Fruit fly (Drosophila melanogaster) whole organism, prepupa: Measurements from ENCODE around the gene pcx.
A peak's percentile ranks its signal among the peaks of the same experiment; 100 is the strongest.

Experiments used
- Blimp-1 ChIP-seq: fragments of 200-800 bp; sonication (Bioruptor generic); optimal IDR thresholded peaks from 3 replicates; lab custom pipeline; 2017; ENCODE audit warnings: missing biosample characterization, missing genetic modification characterization, mild to moderate bottlenecking, moderate library complexity, missing genetic modification reagents
- CG10631 ChIP-seq: fragments of 200-800 bp; sonication (Bioruptor generic); optimal IDR thresholded peaks from 2 replicates; lab custom pipeline; 2016; ENCODE audit warnings: missing biosample characterization, missing genetic modification characterization
- CG10669 ChIP-seq: fragments of 200-800 bp; sonication (Bioruptor generic); optimal IDR thresholded peaks from 3 replicates; lab custom pipeline; 2018; ENCODE audit warnings: missing biosample characterization, mild to moderate bottlenecking, missing genetic modification characterization, moderate library complexity
- CG11294 ChIP-seq: fragments of 200-800 bp; sonication (Bioruptor generic); IDR thresholded peaks from 2 replicates; pipeline ENCODE4 v1.3.6; 2022; ENCODE audit warnings: missing biosample characterization, missing genetic modification characterization
- CG11762 ChIP-seq: fragments of 200-800 bp; sonication (Bioruptor generic); optimal IDR thresholded peaks from 3 replicates; lab custom pipeline; 2016; ENCODE audit warnings: missing biosample characterization, missing genetic modification characterization; ENCODE audit not compliant: insufficient read depth
- CG15336 ChIP-seq: fragments of 200-800 bp; sonication (Bioruptor generic); IDR thresholded peaks from 2 replicates; pipeline ENCODE4 v1.3.6; 2022; ENCODE audit warnings: missing biosample characterization, missing genetic modification characterization
- CG1621 ChIP-seq: fragments of 200-800 bp; sonication (Bioruptor generic); optimal IDR thresholded peaks from 3 replicates; lab custom pipeline; 2018; ENCODE audit warnings: missing biosample characterization, mild to moderate bottlenecking, missing genetic modification characterization
- CG3032 ChIP-seq: fragments of 200-800 bp; optimal IDR thresholded peaks from 2 replicates; lab custom pipeline; 2019; ENCODE audit warnings: missing biosample characterization, mild to moderate bottlenecking, missing genetic modification characterization, moderate library complexity
- CG31627 ChIP-seq: fragments of 200-800 bp; sonication (Bioruptor generic); optimal IDR thresholded peaks from 3 replicates; lab custom pipeline; 2016; ENCODE audit warnings: missing biosample characterization, missing genetic modification characterization
- CG32006 ChIP-seq: fragments of 200-800 bp; sonication (Bioruptor generic); optimal IDR thresholded peaks from 3 replicates; lab custom pipeline; 2017; ENCODE audit warnings: missing biosample characterization, mild to moderate bottlenecking, missing genetic modification characterization
- CG34406 ChIP-seq: fragments of 200-800 bp; sonication (Bioruptor generic); optimal IDR thresholded peaks from 3 replicates; lab custom pipeline; 2016; ENCODE audit warnings: missing biosample characterization, missing genetic modification characterization
- CG3919 ChIP-seq: fragments of 200-800 bp; sonication (Bioruptor generic); optimal IDR thresholded peaks from 3 replicates; lab custom pipeline; 2016; ENCODE audit warnings: missing biosample characterization, missing genetic modification characterization
- CG4318 ChIP-seq: fragments of 200-800 bp; sonication (Bioruptor generic); optimal IDR thresholded peaks from 3 replicates; lab custom pipeline; 2017; ENCODE audit warnings: missing biosample characterization, mild to moderate bottlenecking, missing genetic modification characterization
- CG6163 ChIP-seq: fragments of 200-800 bp; sonication (Bioruptor generic); IDR thresholded peaks from 3 replicates; pipeline ENCODE4 v1.3.6; 2022; ENCODE audit warnings: missing biosample characterization, missing genetic modification characterization
- CG6276 ChIP-seq: fragments of 200-800 bp; sonication (Bioruptor generic); optimal IDR thresholded peaks from 2 replicates; lab custom pipeline; 2017; ENCODE audit warnings: missing biosample characterization, mild to moderate bottlenecking, missing genetic modification characterization
- CG6792 ChIP-seq: fragments of 200-800 bp; sonication (Bioruptor generic); optimal IDR thresholded peaks from 3 replicates; lab custom pipeline; 2016; ENCODE audit warnings: missing biosample characterization, missing genetic modification characterization
- CG6854 ChIP-seq: fragments of 200-800 bp; sonication (Bioruptor generic); optimal IDR thresholded peaks from 2 replicates; lab custom pipeline; 2017; ENCODE audit warnings: missing biosample characterization, mild to moderate bottlenecking, missing genetic modification characterization
- CG7368 ChIP-seq: fragments of 200-800 bp; sonication (Bioruptor generic); optimal IDR thresholded peaks from 3 replicates; lab custom pipeline; 2016; ENCODE audit warnings: missing biosample characterization, missing genetic modification characterization
- CG8119 ChIP-seq: fragments of 200-800 bp; sonication (Bioruptor generic); IDR thresholded peaks from 3 replicates; pipeline ENCODE4 v1.3.6; 2022; ENCODE audit warnings: missing biosample characterization, missing genetic modification characterization
- CG8319 ChIP-seq: fragments of 200-800 bp; sonication (Bioruptor generic); optimal IDR thresholded peaks from 3 replicates; lab custom pipeline; 2016; ENCODE audit warnings: missing biosample characterization, missing genetic modification characterization
- CG8632 ChIP-seq: fragments of 200-800 bp; sonication (Bioruptor generic); optimal IDR thresholded peaks from 3 replicates; lab custom pipeline; 2016; ENCODE audit warnings: missing biosample characterization, missing genetic modification characterization
- Eip75B ChIP-seq: fragments of 200-800 bp; sonication (Bioruptor generic); optimal IDR thresholded peaks from 3 replicates; lab custom pipeline; 2016; ENCODE audit warnings: missing biosample characterization, missing genetic modification characterization
- Eip78C ChIP-seq: fragments of 200-800 bp; sonication (Bioruptor generic); peaks from one replicate; lab custom pipeline; 2016; ENCODE audit warnings: missing biosample characterization, missing genetic modification characterization
- Eip93F ChIP-seq: fragments of 200-800 bp; sonication (Bioruptor generic); optimal IDR thresholded peaks from 2 replicates; lab custom pipeline; 2016; ENCODE audit warnings: missing biosample characterization, mild to moderate bottlenecking, missing genetic modification characterization
- Ets21C ChIP-seq: fragments of 200-800 bp; sonication (Bioruptor generic); optimal IDR thresholded peaks from 3 replicates; lab custom pipeline; 2016; ENCODE audit warnings: missing biosample characterization, missing genetic modification characterization
- Ets96B ChIP-seq: fragments of 200-800 bp; optimal IDR thresholded peaks from 2 replicates; lab custom pipeline; 2019; ENCODE audit warnings: missing biosample characterization, mild to moderate bottlenecking, missing genetic modification characterization, moderate library complexity
- Gug ChIP-seq: fragments of 200-800 bp; sonication (Bioruptor generic); IDR thresholded peaks from 2 replicates; pipeline ENCODE4 v1.3.6; 2022; ENCODE audit warnings: missing biosample characterization, missing genetic modification characterization
- Hr38 ChIP-seq: sonication (Bioruptor generic); optimal IDR thresholded peaks from 2 replicates; lab custom pipeline; 2016; ENCODE audit warnings: missing biosample characterization, missing genetic modification characterization
- Hr39 ChIP-seq: fragments of 200-800 bp; sonication (Bioruptor generic); optimal IDR thresholded peaks from 2 replicates; lab custom pipeline; 2016; ENCODE audit warnings: missing biosample characterization, missing genetic modification characterization
- Hr4 ChIP-seq: fragments of 200-800 bp; sonication (Bioruptor generic); optimal IDR thresholded peaks from 3 replicates; lab custom pipeline; 2016; ENCODE audit warnings: missing biosample characterization, missing genetic modification characterization
- Lpt ChIP-seq: fragments of 200-800 bp; sonication (Bioruptor generic); optimal IDR thresholded peaks from 3 replicates; lab custom pipeline; 2016; ENCODE audit warnings: missing biosample characterization, missing genetic modification characterization
- Met ChIP-seq: fragments of 200-800 bp; sonication (Bioruptor generic); optimal IDR thresholded peaks from 3 replicates; lab custom pipeline; 2016; ENCODE audit warnings: missing biosample characterization, missing genetic modification characterization
- Smox ChIP-seq: fragments of 200-800 bp; sonication (Bioruptor generic); optimal IDR thresholded peaks from 3 replicates; lab custom pipeline; 2016; ENCODE audit warnings: missing biosample characterization, missing genetic modification characterization
- Sox14 ChIP-seq: fragments of 200-800 bp; sonication (Bioruptor generic); optimal IDR thresholded peaks from 3 replicates; lab custom pipeline; 2016; ENCODE audit warnings: missing biosample characterization, missing genetic modification characterization
- Sox15 ChIP-seq: fragments of 200-800 bp; sonication (Bioruptor generic); optimal IDR thresholded peaks from 3 replicates; lab custom pipeline; 2016; ENCODE audit warnings: missing biosample characterization, missing genetic modification characterization
- achi ChIP-seq: fragments of 200-800 bp; sonication (Bioruptor generic); optimal IDR thresholded peaks from 3 replicates; lab custom pipeline; 2016; ENCODE audit warnings: missing biosample characterization, missing genetic modification characterization
- acj6 ChIP-seq: fragments of 200-800 bp; sonication (Bioruptor generic); optimal IDR thresholded peaks from 3 replicates; lab custom pipeline; 2016; ENCODE audit warnings: missing biosample characterization, missing genetic modification characterization
- cyc ChIP-seq: fragments of 200-800 bp; sonication (Bioruptor generic); optimal IDR thresholded peaks from 3 replicates; lab custom pipeline; 2016; ENCODE audit warnings: missing biosample characterization, missing genetic modification characterization
- dac ChIP-seq: fragments of 200-800 bp; sonication (Bioruptor generic); optimal IDR thresholded peaks from 2 replicates; lab custom pipeline; 2017; ENCODE audit warnings: missing biosample characterization, mild to moderate bottlenecking, missing genetic modification characterization
- dsx ChIP-seq: fragments of 200-800 bp; optimal IDR thresholded peaks from 3 replicates; lab custom pipeline; 2019; ENCODE audit warnings: missing biosample characterization, mild to moderate bottlenecking, missing genetic modification characterization, moderate library complexity; ENCODE audit not compliant: poor library complexity, severe bottlenecking
- eg ChIP-seq: fragments of 200-800 bp; sonication (Bioruptor generic); IDR thresholded peaks from 3 replicates; pipeline ENCODE4 v1.3.6; 2022; ENCODE audit warnings: missing biosample characterization, missing genetic modification characterization
- esn ChIP-seq: fragments of 200-800 bp; sonication (Bioruptor generic); optimal IDR thresholded peaks from 2 replicates; lab custom pipeline; 2016; ENCODE audit warnings: missing biosample characterization, mild to moderate bottlenecking, missing genetic modification characterization, moderate library complexity
- fd59A ChIP-seq: fragments of 200-800 bp; sonication (Bioruptor generic); optimal IDR thresholded peaks from 2 replicates; lab custom pipeline; 2017; ENCODE audit warnings: missing biosample characterization, mild to moderate bottlenecking, missing genetic modification characterization, missing genetic modification reagents
- fd85E ChIP-seq: fragments of 200-800 bp; sonication (Bioruptor generic); optimal IDR thresholded peaks from 3 replicates; lab custom pipeline; 2016; ENCODE audit warnings: missing biosample characterization, missing genetic modification characterization
- fkh ChIP-seq: fragments of 200-800 bp; sonication (Bioruptor generic); optimal IDR thresholded peaks from 3 replicates; lab custom pipeline; 2017; ENCODE audit warnings: missing biosample characterization, mild to moderate bottlenecking, missing genetic modification characterization, moderate library complexity
- lz ChIP-seq: fragments of 200-800 bp; sonication (Bioruptor generic); optimal IDR thresholded peaks from 3 replicates; lab custom pipeline; 2016; ENCODE audit warnings: missing biosample characterization, missing genetic modification characterization
- net ChIP-seq: fragments of 200-800 bp; sonication (Bioruptor generic); optimal IDR thresholded peaks from 3 replicates; lab custom pipeline; 2016; ENCODE audit warnings: missing biosample characterization, missing genetic modification characterization
- pdm3 ChIP-seq: fragments of 200-800 bp; sonication (Bioruptor generic); optimal IDR thresholded peaks from 3 replicates; lab custom pipeline; 2016; ENCODE audit warnings: missing biosample characterization, missing genetic modification characterization
- salr ChIP-seq, 2 experiments: fragments of 200-800 bp; sonication (Bioruptor generic); optimal IDR thresholded peaks; 3 replicates each; lab custom pipeline; 2016 to 2018; ENCODE audit warnings: missing biosample characterization in 2 of 2, missing genetic modification characterization in 2 of 2, mild to moderate bottlenecking in 1 of 2
- spab ChIP-seq: fragments of 200-800 bp; sonication (Bioruptor generic); optimal IDR thresholded peaks from 2 replicates; lab custom pipeline; 2017; ENCODE audit warnings: missing biosample characterization, mild to moderate bottlenecking, missing genetic modification characterization, missing genetic modification reagents
- svp ChIP-seq: fragments of 200-800 bp; sonication (Bioruptor generic); peaks from one replicate; lab custom pipeline; 2016; ENCODE audit warnings: missing biosample characterization, missing genetic modification characterization
- topi ChIP-seq: fragments of 200-800 bp; sonication (Bioruptor generic); optimal IDR thresholded peaks from 3 replicates; lab custom pipeline; 2016; ENCODE audit warnings: missing biosample characterization, missing genetic modification characterization
- vri ChIP-seq: fragments of 200-800 bp; sonication (Bioruptor generic); optimal IDR thresholded peaks from 3 replicates; lab custom pipeline; 2016; ENCODE audit warnings: missing biosample characterization, mild to moderate bottlenecking, missing genetic modification characterization

The pcx gene

dm6 chrX:2262511-2262910 lies 37.4 kb downstream of the pcx start, which contains the start of the genes temp and CG3071:
TSS of gene temp (minus strand) at chrX:2262515.
TSS of gene CG3071 (plus strand) at chrX:2262837.
- peak; percentile 3 for TF ChIP-seq net
- peak; percentile 39 for TF ChIP-seq Sox15 (GFP tag; lab: Kevin White, UChicago)
- peak; percentile 62 for TF ChIP-seq cyc (GFP tag; lab: Kevin White, UChicago)
- TF ChIP-seq fkh (GFP tag; lab: Kevin White, UChicago) = no peak
- TF ChIP-seq esn (GFP tag; lab: Kevin White, UChicago) = peak; percentile 72
- TF ChIP-seq dac (GFP tag; lab: Kevin White, UChicago) = peak; percentile 37
- TF ChIP-seq Eip75B (GFP tag; lab: Kevin White, UChicago) = peak; percentile 61
- TF ChIP-seq Ets21C (GFP tag; lab: Kevin White, UChicago) = peak; percentile 63
- TF ChIP-seq CG11294 (GFP tag; lab: Robert Waterston, UW) = no peak; the same call in 1 of the 2 replicates
- no peak for TF ChIP-seq CG4318
- TF ChIP-seq Gug (GFP tag; lab: Robert Waterston, UW) = peak; percentile 27; the same call in 1 of the 2 replicates
- TF ChIP-seq Sox14 (GFP tag; lab: Kevin White, UChicago) = peak; percentile 72
- no peak for TF ChIP-seq Eip93F (GFP tag; lab: Kevin White, UChicago)
- no peak for TF ChIP-seq CG6854 (GFP tag; lab: Kevin White, UChicago)
- TF ChIP-seq CG3919 (GFP tag; lab: Kevin White, UChicago) = peak; percentile 38
- TF ChIP-seq lz = peak; percentile 73
- peak; percentile 62 for TF ChIP-seq CG32006
- TF ChIP-seq eg (GFP tag; lab: Robert Waterston, UW) = no peak
- no peak for TF ChIP-seq fd85E (GFP tag; lab: Kevin White, UChicago)
- no peak for TF ChIP-seq CG11762 (GFP tag; lab: Kevin White, UChicago)
- peak; percentile 65 for TF ChIP-seq CG10631 (GFP tag; lab: Kevin White, UChicago)
- TF ChIP-seq Lpt (GFP tag; lab: Kevin White, UChicago) = no peak
- TF ChIP-seq CG1621 (tag; lab: Kevin White, UChicago) = no peak
- TF ChIP-seq CG8119 = no peak
- peak; percentile 69 for TF ChIP-seq Hr39 (GFP tag; lab: Kevin White, UChicago)
- TF ChIP-seq fd59A = peak; percentile 8
- no peak for TF ChIP-seq CG7368
- TF ChIP-seq CG15336 (GFP tag; lab: Robert Waterston, UW) = peak; percentile 27; the same call in 1 of the 2 replicates
- TF ChIP-seq Blimp-1 (GFP tag; lab: Kevin White, UChicago) = no peak
- TF ChIP-seq CG31627 (GFP tag; lab: Kevin White, UChicago) = peak; percentile 67
- peak; percentile 72 for TF ChIP-seq Eip78C (GFP tag; lab: Kevin White, UChicago)
- TF ChIP-seq vri = no peak
- TF ChIP-seq CG34406 = peak; percentile 54
- peak; percentile 16 for TF ChIP-seq dsx (GFP tag; lab: Kevin White, UChicago)
- TF ChIP-seq CG8632 = peak; percentile 21
- TF ChIP-seq svp (GFP tag; lab: Kevin White, UChicago) = peak; percentile 95
- TF ChIP-seq CG3032 (tag; lab: Kevin White, UChicago) = peak; percentile 62
- no peak for TF ChIP-seq CG8319 (GFP tag; lab: Kevin White, UChicago)
- TF ChIP-seq CG6276 (GFP tag; lab: Kevin White, UChicago) = no peak
- TF ChIP-seq CG10669 = peak; percentile 32
- peak; percentile 65 for TF ChIP-seq acj6 (GFP tag; lab: Kevin White, UChicago)
- TF ChIP-seq Hr38 (GFP tag; lab: Kevin White, UChicago) = no peak
- TF ChIP-seq salr (GFP tag; optimal IDR thresholded peaks at IDR 0.05; lab: Kevin White, UChicago) = no peak
- no peak for TF ChIP-seq Smox (GFP tag; lab: Kevin White, UChicago)
- TF ChIP-seq pdm3 (GFP tag; lab: Kevin White, UChicago) = peak; percentile 65
- TF ChIP-seq Hr4 = peak; percentile 62
- TF ChIP-seq Met = peak; percentile 62
- peak; percentile 33 for TF ChIP-seq achi
- TF ChIP-seq topi (GFP tag; lab: Kevin White, UChicago) = peak; percentile 57
- TF ChIP-seq Ets96B (tag; lab: Kevin White, UChicago) = peak; percentile 47
- peak; percentile 54 for TF ChIP-seq CG6792 (GFP tag; lab: Kevin White, UChicago)
- no peak for TF ChIP-seq spab
- no peak for TF ChIP-seq CG6163 (GFP tag; lab: Robert Waterston, UW)
